Fruit fly (Drosophila melanogaster): ENCODE data around the gene CG14610.

DNA sequence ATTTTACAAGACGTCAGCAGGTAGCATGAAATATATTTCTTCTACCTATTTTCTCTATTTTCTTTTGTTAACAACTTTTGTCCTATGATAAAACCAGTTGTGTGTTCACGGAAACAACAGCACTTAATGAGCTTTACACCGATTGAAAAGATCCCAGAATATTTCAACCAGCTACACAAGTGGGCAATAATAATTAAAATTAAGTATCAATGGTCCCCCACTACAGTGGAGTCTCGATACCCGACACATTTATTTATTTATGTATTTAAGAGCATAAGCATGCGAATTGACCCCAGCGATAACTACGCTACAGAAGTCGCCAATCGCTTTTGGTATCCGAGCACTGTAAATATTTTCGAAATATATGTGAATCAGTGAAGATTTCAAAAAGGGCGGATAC, 44.6 kb upstream of the CG14610 start:
- TF ChIP-seq psq (optimal IDR thresholded peaks at IDR 0.05): no peak
- no peak for TF ChIP-seq Myc (optimal IDR thresholded peaks at IDR 0.05)
- TF ChIP-seq h (optimal IDR thresholded peaks at IDR 0.05): no peak
- no peak for TF ChIP-seq insv (optimal IDR thresholded peaks at IDR 0.05)
- TF ChIP-seq ttk (optimal IDR thresholded peaks at IDR 0.05): no peak
- TF ChIP-seq Sin3A (optimal IDR thresholded peaks at IDR 0.05): no peak

All from Kc167 (cell line).